Worm (Caenorhabditis elegans) whole organism, L3 larva: ENCODE data around the gene F36H1.3.

Experiments used
- egl-27 ChIP-seq: sonication (generic microtip); optimal IDR thresholded peaks from 4 replicates; lab custom pipeline; 2017; ENCODE audit warnings: missing biosample characterization, missing genetic modification reagents, missing genetic modification characterization
- fkh-2 ChIP-seq: fragments of 150-350 bp; optimal IDR thresholded peaks from 2 replicates; lab custom pipeline; 2014; ENCODE audit warnings: missing biosample characterization, missing genetic modification reagents, missing genetic modification characterization
- nhr-11 ChIP-seq: fragments of 150-350 bp; optimal IDR thresholded peaks from 2 replicates; lab custom pipeline; 2014; ENCODE audit warnings: missing biosample characterization, missing genetic modification characterization
- nhr-12 ChIP-seq: fragments of 150-350 bp; optimal IDR thresholded peaks from 2 replicates; lab custom pipeline; 2014; ENCODE audit warnings: missing biosample characterization, missing genetic modification characterization
- nhr-23 ChIP-seq: fragments of 150-350 bp; optimal IDR thresholded peaks from 2 replicates; lab custom pipeline; 2014; ENCODE audit warnings: missing biosample characterization, missing genetic modification reagents, missing genetic modification characterization
- nhr-25 ChIP-seq: sonication (generic microtip); optimal IDR thresholded peaks from 2 replicates; lab custom pipeline; 2017; ENCODE audit warnings: missing biosample characterization, missing genetic modification characterization
- nhr-76 ChIP-seq: fragments of 150-350 bp; sonication (generic microtip); optimal IDR thresholded peaks from 5 replicates; lab custom pipeline; 2014; ENCODE audit warnings: missing biosample characterization, missing genetic modification characterization
- pqm-1 ChIP-seq: fragments of 150-350 bp; optimal IDR thresholded peaks from 2 replicates; lab custom pipeline; 2017; ENCODE audit warnings: missing biosample characterization, missing genetic modification characterization, inconsistent platforms
- tbx-2 ChIP-seq: sonication (generic microtip); optimal IDR thresholded peaks from 2 replicates; lab custom pipeline; 2016; ENCODE audit warnings: mild to moderate bottlenecking, missing genetic modification characterization, missing compliant biosample characterization
- unc-39 ChIP-seq: sonication (generic microtip); optimal IDR thresholded peaks from 4 replicates; lab custom pipeline; 2017; ENCODE audit warnings: missing biosample characterization, missing genetic modification characterization

ce11 chrIV:11030117-11030516 lies 19.8 kb upstream of the F36H1.3 start:
- TF ChIP-seq nhr-12 (no peak), fkh-2 (tag; lab: Kevin White, UChicago) (no peak), nhr-76 (no peak), unc-39 (tag; lab: Kevin White, UChicago) (no peak), nhr-23 (tag; lab: Kevin White, UChicago) (no peak), nhr-11 (tag; lab: Kevin White, UChicago) (no peak), nhr-25 (no peak), pqm-1 (tag; lab: Kevin White, UChicago) (no peak), tbx-2 (no peak), egl-27 (tag; lab: Kevin White, UChicago) (no peak)
